Fruit fly (Drosophila melanogaster) whole organism, prepupa: ENCODE data around the gene CG8032.
A peak's percentile ranks its signal among the peaks of the same experiment; 100 is the strongest.

Experiments used
- Blimp-1 ChIP-seq: fragments of 200-800 bp; sonication (Bioruptor generic); optimal IDR thresholded peaks from 3 replicates; lab custom pipeline; 2017; ENCODE audit warnings: missing biosample characterization, missing genetic modification characterization, mild to moderate bottlenecking, moderate library complexity, missing genetic modification reagents
- CG11902 ChIP-seq: fragments of 200-800 bp; sonication (Bioruptor generic); optimal IDR thresholded peaks from 3 replicates; lab custom pipeline; 2016; ENCODE audit warnings: missing biosample characterization, missing genetic modification characterization
- CG15336 ChIP-seq: fragments of 200-800 bp; sonication (Bioruptor generic); IDR thresholded peaks from 2 replicates; pipeline ENCODE4 v1.3.6; 2022; ENCODE audit warnings: missing biosample characterization, missing genetic modification characterization
- CG1621 ChIP-seq: fragments of 200-800 bp; sonication (Bioruptor generic); optimal IDR thresholded peaks from 3 replicates; lab custom pipeline; 2018; ENCODE audit warnings: missing biosample characterization, mild to moderate bottlenecking, missing genetic modification characterization
- CG16779 ChIP-seq: fragments of 200-800 bp; sonication (Bioruptor generic); optimal IDR thresholded peaks from 3 replicates; lab custom pipeline; 2017; ENCODE audit warnings: missing biosample characterization, mild to moderate bottlenecking, missing genetic modification characterization
- CG3032 ChIP-seq: fragments of 200-800 bp; optimal IDR thresholded peaks from 2 replicates; lab custom pipeline; 2019; ENCODE audit warnings: missing biosample characterization, mild to moderate bottlenecking, missing genetic modification characterization, moderate library complexity
- CG31627 ChIP-seq: fragments of 200-800 bp; sonication (Bioruptor generic); optimal IDR thresholded peaks from 3 replicates; lab custom pipeline; 2016; ENCODE audit warnings: missing biosample characterization, missing genetic modification characterization
- CG32006 ChIP-seq: fragments of 200-800 bp; sonication (Bioruptor generic); optimal IDR thresholded peaks from 3 replicates; lab custom pipeline; 2017; ENCODE audit warnings: missing biosample characterization, mild to moderate bottlenecking, missing genetic modification characterization
- CG34406 ChIP-seq: fragments of 200-800 bp; sonication (Bioruptor generic); optimal IDR thresholded peaks from 3 replicates; lab custom pipeline; 2016; ENCODE audit warnings: missing biosample characterization, missing genetic modification characterization
- CG3919 ChIP-seq: fragments of 200-800 bp; sonication (Bioruptor generic); optimal IDR thresholded peaks from 3 replicates; lab custom pipeline; 2016; ENCODE audit warnings: missing biosample characterization, missing genetic modification characterization
- CG6163 ChIP-seq: fragments of 200-800 bp; sonication (Bioruptor generic); IDR thresholded peaks from 3 replicates; pipeline ENCODE4 v1.3.6; 2022; ENCODE audit warnings: missing biosample characterization, missing genetic modification characterization
- CG6808 ChIP-seq: fragments of 200-800 bp; sonication (Bioruptor generic); optimal IDR thresholded peaks from 3 replicates; lab custom pipeline; 2017; ENCODE audit warnings: missing biosample characterization, missing genetic modification characterization, mild to moderate bottlenecking, moderate library complexity, missing genetic modification reagents
- CG6854 ChIP-seq: fragments of 200-800 bp; sonication (Bioruptor generic); optimal IDR thresholded peaks from 2 replicates; lab custom pipeline; 2017; ENCODE audit warnings: missing biosample characterization, mild to moderate bottlenecking, missing genetic modification characterization
- CG7368 ChIP-seq: fragments of 200-800 bp; sonication (Bioruptor generic); optimal IDR thresholded peaks from 3 replicates; lab custom pipeline; 2016; ENCODE audit warnings: missing biosample characterization, missing genetic modification characterization
- CG8119 ChIP-seq: fragments of 200-800 bp; sonication (Bioruptor generic); IDR thresholded peaks from 3 replicates; pipeline ENCODE4 v1.3.6; 2022; ENCODE audit warnings: missing biosample characterization, missing genetic modification characterization
- CG8319 ChIP-seq: fragments of 200-800 bp; sonication (Bioruptor generic); optimal IDR thresholded peaks from 3 replicates; lab custom pipeline; 2016; ENCODE audit warnings: missing biosample characterization, missing genetic modification characterization
- CG9139 ChIP-seq: fragments of 200-800 bp; sonication (Bioruptor generic); optimal IDR thresholded peaks from 3 replicates; lab custom pipeline; 2017; ENCODE audit warnings: missing biosample characterization, mild to moderate bottlenecking, missing genetic modification characterization
- Eip78C ChIP-seq: fragments of 200-800 bp; sonication (Bioruptor generic); peaks from one replicate; lab custom pipeline; 2016; ENCODE audit warnings: missing biosample characterization, missing genetic modification characterization
- Ets21C ChIP-seq: fragments of 200-800 bp; sonication (Bioruptor generic); optimal IDR thresholded peaks from 3 replicates; lab custom pipeline; 2016; ENCODE audit warnings: missing biosample characterization, missing genetic modification characterization
- Ets96B ChIP-seq: fragments of 200-800 bp; optimal IDR thresholded peaks from 2 replicates; lab custom pipeline; 2019; ENCODE audit warnings: missing biosample characterization, mild to moderate bottlenecking, missing genetic modification characterization, moderate library complexity
- Hr38 ChIP-seq: sonication (Bioruptor generic); optimal IDR thresholded peaks from 2 replicates; lab custom pipeline; 2016; ENCODE audit warnings: missing biosample characterization, missing genetic modification characterization
- Hr39 ChIP-seq: fragments of 200-800 bp; sonication (Bioruptor generic); optimal IDR thresholded peaks from 2 replicates; lab custom pipeline; 2016; ENCODE audit warnings: missing biosample characterization, missing genetic modification characterization
- Lpt ChIP-seq: fragments of 200-800 bp; sonication (Bioruptor generic); optimal IDR thresholded peaks from 3 replicates; lab custom pipeline; 2016; ENCODE audit warnings: missing biosample characterization, missing genetic modification characterization
- Met ChIP-seq: fragments of 200-800 bp; sonication (Bioruptor generic); optimal IDR thresholded peaks from 3 replicates; lab custom pipeline; 2016; ENCODE audit warnings: missing biosample characterization, missing genetic modification characterization
- Smox ChIP-seq: fragments of 200-800 bp; sonication (Bioruptor generic); optimal IDR thresholded peaks from 3 replicates; lab custom pipeline; 2016; ENCODE audit warnings: missing biosample characterization, missing genetic modification characterization
- Sox14 ChIP-seq: fragments of 200-800 bp; sonication (Bioruptor generic); optimal IDR thresholded peaks from 3 replicates; lab custom pipeline; 2016; ENCODE audit warnings: missing biosample characterization, missing genetic modification characterization
- Sox15 ChIP-seq: fragments of 200-800 bp; sonication (Bioruptor generic); optimal IDR thresholded peaks from 3 replicates; lab custom pipeline; 2016; ENCODE audit warnings: missing biosample characterization, missing genetic modification characterization
- achi ChIP-seq: fragments of 200-800 bp; sonication (Bioruptor generic); optimal IDR thresholded peaks from 3 replicates; lab custom pipeline; 2016; ENCODE audit warnings: missing biosample characterization, missing genetic modification characterization
- dsx ChIP-seq: fragments of 200-800 bp; optimal IDR thresholded peaks from 3 replicates; lab custom pipeline; 2019; ENCODE audit warnings: missing biosample characterization, mild to moderate bottlenecking, missing genetic modification characterization, moderate library complexity; ENCODE audit not compliant: poor library complexity, severe bottlenecking
- eg ChIP-seq: fragments of 200-800 bp; sonication (Bioruptor generic); IDR thresholded peaks from 3 replicates; pipeline ENCODE4 v1.3.6; 2022; ENCODE audit warnings: missing biosample characterization, missing genetic modification characterization
- esn ChIP-seq: fragments of 200-800 bp; sonication (Bioruptor generic); optimal IDR thresholded peaks from 2 replicates; lab custom pipeline; 2016; ENCODE audit warnings: missing biosample characterization, mild to moderate bottlenecking, missing genetic modification characterization, moderate library complexity
- fd59A ChIP-seq: fragments of 200-800 bp; sonication (Bioruptor generic); optimal IDR thresholded peaks from 2 replicates; lab custom pipeline; 2017; ENCODE audit warnings: missing biosample characterization, mild to moderate bottlenecking, missing genetic modification characterization, missing genetic modification reagents
- fd85E ChIP-seq: fragments of 200-800 bp; sonication (Bioruptor generic); optimal IDR thresholded peaks from 3 replicates; lab custom pipeline; 2016; ENCODE audit warnings: missing biosample characterization, missing genetic modification characterization
- fkh ChIP-seq: fragments of 200-800 bp; sonication (Bioruptor generic); optimal IDR thresholded peaks from 3 replicates; lab custom pipeline; 2017; ENCODE audit warnings: missing biosample characterization, mild to moderate bottlenecking, missing genetic modification characterization, moderate library complexity
- lz ChIP-seq: fragments of 200-800 bp; sonication (Bioruptor generic); optimal IDR thresholded peaks from 3 replicates; lab custom pipeline; 2016; ENCODE audit warnings: missing biosample characterization, missing genetic modification characterization
- pdm3 ChIP-seq: fragments of 200-800 bp; sonication (Bioruptor generic); optimal IDR thresholded peaks from 3 replicates; lab custom pipeline; 2016; ENCODE audit warnings: missing biosample characterization, missing genetic modification characterization
- svp ChIP-seq: fragments of 200-800 bp; sonication (Bioruptor generic); peaks from one replicate; lab custom pipeline; 2016; ENCODE audit warnings: missing biosample characterization, missing genetic modification characterization
- vri ChIP-seq: fragments of 200-800 bp; sonication (Bioruptor generic); optimal IDR thresholded peaks from 3 replicates; lab custom pipeline; 2016; ENCODE audit warnings: missing biosample characterization, mild to moderate bottlenecking, missing genetic modification characterization

The CG8032 gene

dm6 chr3R:8659200-8659897, 4.6 kb upstream of the CG8032 start (continued):
- TF ChIP-seq CG15336 (peak; percentile 54; the same call in 1 of the 2 replicates), CG8319 (GFP tag; lab: Kevin White, UChicago) (peak; percentile 12), CG16779 (tag; lab: Kevin White, UChicago) (peak; percentile 3), eg (GFP tag; lab: Robert Waterston, UW) (peak; percentile 60; the same call in 2 of the 3 replicates), CG11902 (GFP tag; lab: Kevin White, UChicago) (peak; percentile 2), vri (GFP tag; lab: Kevin White, UChicago) (peak; percentile 84), CG34406 (peak; percentile 47), CG6808 (GFP tag; lab: Kevin White, UChicago) (peak; percentile 64), CG9139 (GFP tag; lab: Kevin White, UChicago) (peak; percentile 23), Hr39 (GFP tag; lab: Kevin White, UChicago) (peak; percentile 67)

dm6 chr3R:8659907-8660660, 3.8 kb upstream of the CG8032 start:
- TF ChIP-seq achi (GFP tag; lab: Kevin White, UChicago) (peak; percentile 51), CG6808 (GFP tag; lab: Kevin White, UChicago) (peak; percentile 24), CG11902 (GFP tag; lab: Kevin White, UChicago) (no peak), esn (GFP tag; lab: Kevin White, UChicago) (no peak), Sox15 (GFP tag; lab: Kevin White, UChicago) (no peak), Sox14 (GFP tag; lab: Kevin White, UChicago) (peak; percentile 79), dsx (GFP tag; lab: Kevin White, UChicago) (peak; percentile 1), eg (GFP tag; lab: Robert Waterston, UW) (0 out of 3 replicates have a peak, but pooled peaks have one; percentile 31), pdm3 (GFP tag; lab: Kevin White, UChicago) (no peak), CG8119 (GFP tag; lab: Robert Waterston, UW) (no peak), Blimp-1 (GFP tag; lab: Kevin White, UChicago) (peak; percentile 54), CG3919 (peak; percentile 36), Hr38 (no peak), Ets21C (GFP tag; lab: Kevin White, UChicago) (no peak), CG15336 (no peak; the same call in 1 of the 2 replicates), fd85E (GFP tag; lab: Kevin White, UChicago) (no peak), svp (GFP tag; lab: Kevin White, UChicago) (peak; percentile 69), Hr39 (GFP tag; lab: Kevin White, UChicago) (no peak), Lpt (no peak), CG7368 (GFP tag; lab: Kevin White, UChicago) (peak; percentile 9), CG16779 (tag; lab: Kevin White, UChicago) (no peak), CG3032 (tag; lab: Kevin White, UChicago) (peak; percentile 29), CG6854 (peak; percentile 27), Met (GFP tag; lab: Kevin White, UChicago) (no peak), CG31627 (peak; percentile 7), CG1621 (peak; percentile 99), fkh (no peak), fd59A (GFP tag; lab: Kevin White, UChicago) (no peak), Smox (GFP tag; lab: Kevin White, UChicago) (peak; percentile 20), CG8319 (GFP tag; lab: Kevin White, UChicago) (no peak), lz (peak; percentile 34), Eip78C (GFP tag; lab: Kevin White, UChicago) (peak; percentile 29), CG6163 (GFP tag; lab: Robert Waterston, UW) (peak; percentile 52), Ets96B (tag; lab: Kevin White, UChicago) (no peak), CG32006 (GFP tag; lab: Kevin White, UChicago) (no peak)
